Worm (Caenorhabditis elegans): Measurements from ENCODE around the gene rps-13.

Gene rps-13

DNA sequence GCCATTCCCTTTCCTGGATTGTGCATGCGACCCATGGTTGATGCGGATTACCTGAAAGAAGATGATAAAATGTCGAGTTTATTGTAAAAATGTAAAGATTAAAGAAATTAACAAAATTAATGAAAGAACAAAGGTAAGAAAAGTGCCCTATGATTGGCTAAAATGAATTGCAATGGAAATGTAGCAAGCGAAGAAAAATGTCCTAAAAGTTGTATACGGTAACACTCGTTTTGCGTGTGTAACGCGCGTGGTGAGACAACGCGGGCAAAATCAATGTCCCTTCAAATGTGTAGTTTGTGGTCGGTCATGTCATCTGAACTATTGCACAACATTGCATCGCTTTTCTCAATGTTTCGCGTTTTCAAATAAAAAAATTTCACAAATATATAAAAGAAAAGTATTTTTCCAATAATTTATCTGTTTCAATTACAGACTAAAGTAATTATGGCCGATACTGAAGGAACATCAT lies at the start of gene rps-13, which contains the start of gene nfx-1:
Gene rps-13, minus strand, starts transcription at position 51 of the 469 bp plus-strand sequence.
Gene nfx-1, plus strand, starts transcription at position 433 of the 469 bp plus-strand sequence.
- TF ChIP-seq him-1 (tag; optimal IDR thresholded peaks at IDR 0.05) = no peak
- peak; percentile 69 for TF ChIP-seq W03F9.2 (tag; optimal IDR thresholded peaks at IDR 0.05)

DNA sequence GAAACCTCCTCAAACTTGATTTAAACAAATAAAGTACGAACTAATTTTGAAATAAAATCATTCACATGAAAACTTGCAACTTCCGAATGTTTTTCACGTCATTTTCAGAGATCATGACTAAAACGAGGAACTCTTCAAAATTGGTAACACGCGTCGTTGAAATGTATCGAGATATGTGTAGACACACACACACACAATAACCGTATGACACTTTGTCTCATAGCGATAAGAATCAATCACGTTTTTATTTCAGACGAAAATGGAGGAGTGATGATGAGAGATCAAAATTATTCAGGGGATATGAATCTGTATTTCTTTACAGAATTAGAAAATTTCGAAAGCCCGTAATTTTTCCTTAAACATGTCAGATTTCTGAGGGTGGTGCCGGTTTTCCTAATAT lies 47.9 kb upstream of the rps-13 start:
- TF ChIP-seq W03F9.2 (tag; optimal IDR thresholded peaks at IDR 0.05) = no peak
- no peak for TF ChIP-seq him-1 (tag; optimal IDR thresholded peaks at IDR 0.05)
- TF ChIP-seq dao-5 (tag; optimal IDR thresholded peaks at IDR 0.05) = no peak

DNA sequence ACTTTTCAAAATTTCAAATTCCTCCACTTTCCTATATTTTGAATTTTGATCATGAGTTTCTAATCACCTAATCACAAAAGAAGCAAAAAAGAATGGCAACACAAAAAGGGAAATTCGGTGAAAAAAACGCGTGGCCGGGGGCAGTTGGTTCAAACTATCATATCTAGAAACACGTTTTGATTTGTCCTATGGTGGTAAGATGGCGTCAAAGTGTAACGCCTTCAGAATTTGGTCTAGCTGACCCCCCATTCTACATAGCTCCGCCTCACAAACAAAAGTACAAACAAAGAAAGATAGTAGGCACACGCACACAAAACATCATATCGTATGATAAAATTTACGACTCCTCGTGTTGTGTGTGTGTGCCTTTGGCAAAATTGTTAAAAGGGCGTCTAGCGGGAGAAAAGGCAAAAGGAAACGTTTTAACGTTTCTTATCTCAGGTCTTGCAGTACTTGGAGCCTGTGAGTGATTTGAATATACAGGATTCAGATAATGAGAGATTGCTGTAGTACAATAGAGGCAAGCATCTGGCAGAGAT lies 47.2 kb upstream of the rps-13 start:
- no peak for TF ChIP-seq dao-5 (tag; optimal IDR thresholded peaks at IDR 0.05)

DNA sequence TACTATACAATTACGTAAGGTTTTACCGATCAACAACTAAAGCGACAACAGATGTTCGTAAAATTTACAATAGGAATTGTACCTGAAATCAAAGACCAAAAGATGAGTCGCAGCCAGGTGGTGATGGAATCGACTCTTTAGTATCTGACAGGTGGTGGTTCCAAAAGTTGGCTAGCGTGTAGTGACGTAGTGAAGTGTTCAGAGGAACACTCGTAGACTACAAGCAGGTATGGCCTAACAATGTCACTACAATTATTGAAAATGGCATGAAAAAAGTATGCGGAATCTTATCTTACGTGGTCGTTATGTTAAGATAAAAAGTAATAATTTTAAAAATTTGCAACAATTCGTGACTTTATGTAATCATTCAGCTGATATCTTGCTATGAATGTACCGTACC lies 46.7 kb upstream of the rps-13 start:
- no peak for TF ChIP-seq W03F9.2 (tag; optimal IDR thresholded peaks at IDR 0.05)
- TF ChIP-seq dao-5 (tag; optimal IDR thresholded peaks at IDR 0.05) = no peak
- no peak for TF ChIP-seq him-1 (tag; optimal IDR thresholded peaks at IDR 0.05)

DNA sequence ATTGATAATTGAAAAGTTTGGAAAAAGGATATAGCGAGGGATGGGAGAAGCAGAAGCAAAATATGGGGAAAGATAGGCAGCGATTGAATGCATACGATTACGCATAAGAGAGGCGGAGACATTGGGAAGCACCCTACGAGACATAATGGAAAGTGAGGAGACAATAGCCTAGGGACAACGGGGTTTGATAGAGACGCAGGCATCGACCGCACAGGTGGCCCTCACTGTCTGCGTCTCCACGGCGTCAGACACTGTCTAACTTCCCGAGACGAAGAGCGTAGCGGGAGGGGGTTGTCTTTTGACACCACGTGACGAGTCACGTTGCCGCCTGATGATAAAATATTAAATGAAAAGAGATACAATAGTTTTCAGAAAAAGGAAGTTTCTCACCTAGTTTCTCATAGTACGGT lies 46.2 kb upstream of the rps-13 start:
- TF ChIP-seq him-1 (tag; optimal IDR thresholded peaks at IDR 0.05) (no peak), W03F9.2 (tag; optimal IDR thresholded peaks at IDR 0.05) (peak; percentile 60)

DNA sequence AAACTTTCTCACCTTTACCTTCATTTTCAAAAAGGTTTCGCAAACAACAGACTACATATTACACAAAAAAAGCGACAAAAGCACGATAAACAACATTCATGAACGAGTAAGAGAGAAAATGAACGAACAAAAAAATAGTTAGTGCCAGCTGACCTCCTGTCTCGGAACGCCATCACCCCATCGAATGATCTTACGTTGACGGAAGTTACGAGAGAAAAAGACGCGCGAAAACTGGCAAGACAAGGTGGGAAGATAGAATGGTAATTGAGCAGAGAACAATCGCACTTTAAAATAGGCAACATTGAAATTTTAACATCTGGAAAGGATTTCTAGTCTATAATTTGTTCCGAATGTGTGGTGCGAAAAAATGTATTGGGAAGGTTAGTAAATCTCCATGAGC lies 45.4 kb upstream of the rps-13 start:
- TF ChIP-seq W03F9.2 (tag; optimal IDR thresholded peaks at IDR 0.05) (no peak), dao-5 (tag; optimal IDR thresholded peaks at IDR 0.05) (no peak), him-1 (tag; optimal IDR thresholded peaks at IDR 0.05) (no peak)

DNA sequence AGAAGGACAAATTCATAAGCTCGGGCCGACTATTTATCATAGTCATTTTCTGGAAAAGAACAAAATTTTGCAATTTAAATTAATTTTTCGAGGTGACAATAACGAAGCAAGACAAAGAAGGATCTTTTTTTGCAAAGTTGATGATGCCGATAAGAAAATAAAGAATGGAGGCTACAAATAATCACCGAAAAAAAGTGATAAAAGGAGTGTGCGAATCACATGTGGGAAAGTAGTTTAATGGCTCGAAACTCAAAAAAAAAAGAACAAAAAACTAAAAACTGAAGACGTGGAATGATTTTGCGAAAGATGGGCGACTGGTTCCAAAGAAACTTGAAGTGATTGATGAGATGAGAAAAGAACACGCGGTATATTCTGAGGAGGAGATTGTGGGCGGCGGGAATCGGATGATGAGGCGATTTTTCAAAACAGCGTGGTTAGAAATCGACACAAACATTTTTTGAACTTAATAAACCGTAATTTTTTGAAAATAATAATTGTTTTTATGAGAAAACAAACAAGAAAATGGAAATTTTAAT lies 44.7 kb upstream of the rps-13 start, which contains the start of gene atgl-1:
Gene atgl-1, minus strand, starts transcription at position 51 of the 536 bp plus-strand sequence.
- no peak for TF ChIP-seq dao-5 (tag; optimal IDR thresholded peaks at IDR 0.05)
- TF ChIP-seq W03F9.2 (tag; optimal IDR thresholded peaks at IDR 0.05) = no peak
- TF ChIP-seq him-1 (tag; optimal IDR thresholded peaks at IDR 0.05) = no peak

DNA sequence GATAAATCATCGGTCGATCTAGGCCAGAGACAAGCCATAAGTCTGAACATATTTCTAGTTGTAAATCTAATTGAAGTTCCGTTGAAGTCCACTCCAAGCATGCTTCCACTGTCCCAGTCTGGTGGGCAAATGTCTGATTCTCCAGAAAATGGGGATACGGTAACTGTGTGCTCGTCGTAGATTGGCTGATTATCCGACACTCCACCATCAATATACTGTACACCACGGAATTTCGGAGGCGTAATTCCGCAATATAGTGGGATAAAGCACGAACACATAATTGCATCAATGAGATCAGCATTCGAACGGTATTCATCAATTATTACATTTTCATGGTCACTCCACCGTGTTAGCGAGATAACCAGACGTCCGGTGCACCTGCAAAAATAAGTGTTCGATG lies 43.5 kb upstream of the rps-13 start:
- TF ChIP-seq W03F9.2 (tag; optimal IDR thresholded peaks at IDR 0.05) = no peak
- TF ChIP-seq him-1 (tag; optimal IDR thresholded peaks at IDR 0.05) = no peak
- TF ChIP-seq dao-5 (tag; optimal IDR thresholded peaks at IDR 0.05) = no peak

DNA sequence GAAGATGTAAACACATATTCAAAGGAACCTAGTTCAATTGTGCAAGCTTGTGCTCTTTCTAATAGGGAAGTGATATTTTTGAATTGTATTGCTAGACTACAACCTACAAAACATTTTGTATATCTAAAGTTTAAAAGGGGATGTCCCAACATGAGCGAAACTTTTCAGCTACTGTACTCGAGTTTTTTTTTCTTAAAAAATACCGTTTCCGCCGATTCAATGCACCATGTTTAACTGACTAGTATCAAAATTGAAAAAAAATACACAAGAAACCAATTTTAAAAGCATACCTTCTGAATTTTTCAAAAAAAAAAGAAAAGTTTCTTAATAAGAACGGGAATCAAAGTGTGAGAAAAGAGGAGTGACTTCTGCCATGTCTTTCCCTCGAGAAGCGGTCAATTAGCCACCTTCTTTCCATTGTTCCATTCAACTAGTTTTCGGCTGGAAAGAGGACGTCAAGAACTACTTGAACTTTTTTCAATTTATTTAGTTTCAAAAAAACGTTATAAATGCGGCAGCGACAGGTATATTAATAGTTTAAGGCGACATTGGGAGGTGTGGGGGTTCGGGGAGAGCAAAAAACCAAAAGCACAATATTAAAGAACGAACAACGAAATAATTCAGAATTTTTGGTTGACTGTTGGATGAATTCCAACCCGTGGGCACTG lies 40.6 kb upstream of the rps-13 start, which contains the start of gene nas-4:
Gene nas-4, minus strand, starts transcription at position 351 of the 668 bp plus-strand sequence.
- TF ChIP-seq him-1 (tag; optimal IDR thresholded peaks at IDR 0.05) = no peak
- no peak for TF ChIP-seq dao-5 (tag; optimal IDR thresholded peaks at IDR 0.05)
- TF ChIP-seq W03F9.2 (tag; optimal IDR thresholded peaks at IDR 0.05) = no peak

DNA sequence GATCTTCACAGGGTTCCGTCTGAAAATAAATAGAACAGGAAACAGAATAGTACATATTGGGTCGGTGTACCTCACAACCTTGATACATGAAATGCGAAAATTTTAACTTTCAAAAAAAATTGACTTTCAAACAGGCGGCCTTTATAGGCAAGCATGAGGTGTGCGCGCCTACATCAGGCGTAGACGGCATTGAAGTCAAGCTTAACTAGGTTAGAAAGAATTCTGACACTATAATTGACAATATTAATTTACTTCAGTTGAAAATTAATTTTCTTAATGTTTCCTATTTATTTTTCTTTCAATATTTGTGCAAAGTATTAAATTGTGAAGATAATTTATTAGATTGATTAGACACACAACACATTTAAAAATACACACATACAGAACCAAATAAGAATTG lies 37.1 kb upstream of the rps-13 start, which contains the start of gene C05D11.5:
Gene C05D11.5, minus strand, starts transcription at position 101 of the 400 bp plus-strand sequence.
- TF ChIP-seq him-1 (tag; optimal IDR thresholded peaks at IDR 0.05) = no peak
- TF ChIP-seq W03F9.2 (tag; optimal IDR thresholded peaks at IDR 0.05) = no peak

DNA sequence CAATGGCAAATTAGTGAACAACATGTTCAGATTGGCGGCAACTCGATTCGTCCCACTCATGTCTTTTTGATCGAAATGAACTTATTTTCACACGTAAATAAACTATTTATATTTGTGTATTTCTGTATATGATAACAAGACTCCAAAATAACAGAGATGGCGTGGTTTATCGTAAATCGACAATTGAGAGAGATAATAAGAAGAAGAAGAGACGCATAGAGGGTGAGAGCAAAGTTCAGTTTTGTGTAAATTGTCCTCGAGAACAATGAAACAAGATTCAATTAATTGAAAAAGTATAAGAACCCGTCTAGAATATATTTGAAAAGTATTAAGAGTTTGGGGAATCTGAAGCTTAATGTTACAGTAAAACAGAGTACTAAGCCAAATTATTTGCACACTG lies 36.6 kb upstream of the rps-13 start:
- TF ChIP-seq dao-5 (tag; optimal IDR thresholded peaks at IDR 0.05) = no peak
- no peak for TF ChIP-seq W03F9.2 (tag; optimal IDR thresholded peaks at IDR 0.05)
- TF ChIP-seq him-1 (tag; optimal IDR thresholded peaks at IDR 0.05) = no peak

DNA sequence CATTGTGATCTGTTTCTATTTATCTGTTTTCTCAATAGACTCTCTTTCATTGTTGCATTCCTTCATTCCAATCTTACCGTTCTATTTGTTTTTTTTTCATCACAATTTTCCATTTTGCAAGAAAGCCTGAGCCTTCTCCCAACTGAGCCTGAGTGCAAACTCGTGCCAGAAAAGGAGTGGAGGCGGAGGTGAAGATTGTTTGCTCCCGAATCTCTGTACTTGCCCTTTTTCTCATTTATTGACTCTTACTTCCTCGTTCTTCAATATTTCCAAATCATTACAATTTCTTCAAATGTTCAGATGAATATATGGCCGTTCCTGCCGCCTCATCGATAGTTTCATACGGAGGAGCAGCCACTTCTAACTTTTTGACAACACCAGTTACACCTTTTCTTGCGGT lies 32.0 kb upstream of the rps-13 start, which contains the start of gene let-756:
Gene let-756, plus strand, starts transcription at position 301 of the 400 bp plus-strand sequence.
- TF ChIP-seq him-1 (tag; optimal IDR thresholded peaks at IDR 0.05) (no peak), W03F9.2 (tag; optimal IDR thresholded peaks at IDR 0.05) (no peak), dao-5 (tag; optimal IDR thresholded peaks at IDR 0.05) (no peak)

DNA sequence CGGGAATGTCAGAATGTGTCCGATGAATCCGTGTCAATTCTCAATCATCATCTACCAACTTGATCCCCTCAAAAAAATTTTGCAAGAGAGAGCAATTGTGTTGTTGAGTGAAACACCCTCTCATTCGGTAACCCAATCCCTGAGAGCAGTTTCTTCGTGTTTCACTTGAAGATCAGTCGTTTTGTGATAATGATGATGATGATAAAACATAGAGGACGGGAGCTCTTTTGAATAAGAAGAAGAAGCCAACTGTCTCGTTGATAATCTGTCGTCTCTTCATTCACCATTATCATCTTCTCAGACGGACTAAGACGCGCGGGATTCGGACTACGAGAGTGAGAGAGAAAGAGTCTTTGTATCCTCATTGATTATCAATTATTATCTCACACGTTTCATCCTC lies 30.3 kb upstream of the rps-13 start:
- TF ChIP-seq W03F9.2 (tag; optimal IDR thresholded peaks at IDR 0.05) (no peak), dao-5 (tag; optimal IDR thresholded peaks at IDR 0.05) (no peak), him-1 (tag; optimal IDR thresholded peaks at IDR 0.05) (no peak)

DNA sequence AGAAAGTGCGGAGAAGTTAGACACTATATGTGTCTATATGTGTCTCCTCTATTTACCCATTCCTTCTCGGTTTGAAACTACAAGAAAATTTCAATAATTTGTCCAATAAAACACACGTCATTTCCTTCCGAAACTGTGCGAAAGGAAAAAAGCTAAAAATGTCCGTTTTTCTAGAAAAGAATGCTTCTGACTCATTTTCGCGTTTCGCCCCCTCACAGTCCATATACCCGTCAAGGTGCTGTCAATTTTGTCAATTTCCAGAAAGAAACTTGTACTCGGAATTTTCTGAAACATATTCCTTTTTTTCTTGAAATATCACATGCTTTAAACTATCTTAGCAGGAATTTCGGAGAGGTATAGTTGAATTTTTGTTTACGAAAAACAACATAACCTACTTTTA lies 28.0 kb upstream of the rps-13 start:
- no peak for TF ChIP-seq him-1 (tag; optimal IDR thresholded peaks at IDR 0.05)
- no peak for TF ChIP-seq dao-5 (tag; optimal IDR thresholded peaks at IDR 0.05)
- no peak for TF ChIP-seq W03F9.2 (tag; optimal IDR thresholded peaks at IDR 0.05)

All from whole organism, L4/young adult.